Fruit fly (Drosophila melanogaster) whole organism, pupa: ENCODE measurements around the gene SelT.
A peak's percentile ranks its signal among the peaks of the same experiment; 100 is the strongest.

Source experiments
- CG10348 ChIP-seq: fragments of 200-800 bp; sonication (Bioruptor generic); IDR thresholded peaks from 2 replicates; pipeline ENCODE4 v1.3.6; 2022; ENCODE audit warnings: missing biosample characterization, missing genetic modification characterization
- CG12605 ChIP-seq: fragments of 200-800 bp; sonication (Bioruptor generic); IDR thresholded peaks from 2 replicates; pipeline ENCODE4 v1.3.6; 2022; ENCODE audit warnings: missing biosample characterization, missing genetic modification characterization
- CG13204 ChIP-seq: fragments of 200-800 bp; sonication (Bioruptor generic); optimal IDR thresholded peaks from 2 replicates; lab custom pipeline; 2018; ENCODE audit warnings: missing biosample characterization, mild to moderate bottlenecking, missing genetic modification characterization, moderate library complexity
- CG14655 ChIP-seq: fragments of 200-800 bp; sonication (Bioruptor generic); optimal IDR thresholded peaks from 3 replicates; lab custom pipeline; 2017; ENCODE audit warnings: mild to moderate bottlenecking, missing biosample characterization, missing genetic modification reagents, missing genetic modification characterization
- CG15710 ChIP-seq: fragments of 200-800 bp; sonication (Bioruptor generic); optimal IDR thresholded peaks from 2 replicates; lab custom pipeline; 2018; ENCODE audit warnings: missing biosample characterization, mild to moderate bottlenecking, missing genetic modification characterization, moderate library complexity
- CG17806 ChIP-seq: fragments of 200-800 bp; sonication (Bioruptor generic); optimal IDR thresholded peaks from 2 replicates; lab custom pipeline; 2018; ENCODE audit warnings: missing biosample characterization, mild to moderate bottlenecking, missing genetic modification characterization, moderate library complexity
- CG32121 ChIP-seq: fragments of 200-800 bp; sonication (Bioruptor generic); IDR thresholded peaks from 2 replicates; pipeline ENCODE4 v1.3.6; 2022; ENCODE audit warnings: missing biosample characterization, missing genetic modification characterization
- CG34367 ChIP-seq: fragments of 200-800 bp; sonication (Bioruptor generic); optimal IDR thresholded peaks from 2 replicates; lab custom pipeline; 2018; ENCODE audit warnings: missing biosample characterization, mild to moderate bottlenecking, missing genetic modification characterization
- CG4496 ChIP-seq: fragments of 200-800 bp; sonication (Bioruptor generic); IDR thresholded peaks from 3 replicates; pipeline ENCODE4 v1.3.6; 2022; ENCODE audit warnings: missing biosample characterization, missing genetic modification characterization
- CG8159 ChIP-seq: fragments of 200-800 bp; sonication (Bioruptor generic); optimal IDR thresholded peaks from 3 replicates; lab custom pipeline; 2018; ENCODE audit warnings: missing biosample characterization, mild to moderate bottlenecking, missing genetic modification characterization, moderate library complexity
- CG8301 ChIP-seq: fragments of 200-800 bp; sonication (Bioruptor generic); optimal IDR thresholded peaks from 2 replicates; lab custom pipeline; 2018; ENCODE audit warnings: missing biosample characterization, mild to moderate bottlenecking, missing genetic modification characterization
- CG9948 ChIP-seq: fragments of 200-800 bp; sonication (Bioruptor generic); optimal IDR thresholded peaks from 2 replicates; lab custom pipeline; 2018; ENCODE audit warnings: missing biosample characterization, mild to moderate bottlenecking, missing genetic modification characterization, moderate library complexity
- D1 ChIP-seq: fragments of 200-800 bp; sonication (Bioruptor generic); optimal IDR thresholded peaks from 2 replicates; lab custom pipeline; 2018; ENCODE audit warnings: missing biosample characterization, mild to moderate bottlenecking, missing genetic modification characterization, moderate library complexity
- EcR ChIP-seq: fragments of 200-800 bp; sonication (Bioruptor generic); optimal IDR thresholded peaks from 3 replicates; lab custom pipeline; 2019; ENCODE audit warnings: missing biosample characterization, missing genetic modification characterization, mild to moderate bottlenecking, moderate library complexity, missing genetic modification reagents
- Ets98B ChIP-seq: fragments of 200-800 bp; sonication (Bioruptor generic); IDR thresholded peaks from 2 replicates; pipeline ENCODE4 v1.3.6; 2022; ENCODE audit warnings: missing biosample characterization, missing genetic modification characterization
- Pif1A ChIP-seq: fragments of 200-800 bp; sonication (Bioruptor generic); optimal IDR thresholded peaks from 3 replicates; lab custom pipeline; 2016; ENCODE audit warnings: missing biosample characterization, missing genetic modification characterization
- Pif1B ChIP-seq: fragments of 200-800 bp; sonication (Bioruptor generic); optimal IDR thresholded peaks from 3 replicates; lab custom pipeline; 2016; ENCODE audit warnings: missing biosample characterization, missing genetic modification characterization
- Snoo ChIP-seq: fragments of 200-800 bp; sonication (Bioruptor generic); optimal IDR thresholded peaks from 3 replicates; lab custom pipeline; 2017; ENCODE audit warnings: missing biosample characterization, mild to moderate bottlenecking, missing genetic modification characterization, inconsistent platforms
- fd96Ca ChIP-seq: fragments of 200-800 bp; sonication (Bioruptor generic); IDR thresholded peaks from 3 replicates; pipeline ENCODE4 v1.3.6; 2022; ENCODE audit warnings: missing biosample characterization, missing genetic modification characterization
- gl ChIP-seq: fragments of 200-800 bp; sonication (Bioruptor generic); optimal IDR thresholded peaks from 2 replicates; lab custom pipeline; 2018; ENCODE audit warnings: missing biosample characterization, mild to moderate bottlenecking, missing genetic modification characterization
- rn ChIP-seq: fragments of 200-800 bp; sonication (Bioruptor generic); IDR thresholded peaks from 2 replicates; pipeline ENCODE4 v1.3.6; 2022; ENCODE audit warnings: missing biosample characterization, missing genetic modification characterization

Gene SelT

dm6 chr2L:4982098-4982646, 28.6 kb upstream of the SelT start:
- TF ChIP-seq fd96Ca: no peak
- TF ChIP-seq CG17806 (tag; lab: Kevin White, UChicago): no peak
- TF ChIP-seq gl (tag; lab: Kevin White, UChicago): no peak
- TF ChIP-seq CG14655 (GFP tag; lab: Kevin White, UChicago): no peak
- TF ChIP-seq CG8301 (tag; lab: Kevin White, UChicago): no peak
- TF ChIP-seq Ets98B: no peak
- no peak for TF ChIP-seq CG12605
- no peak for TF ChIP-seq CG10348 (GFP tag; lab: Robert Waterston, UW)
- no peak for TF ChIP-seq CG32121 (GFP tag; lab: Robert Waterston, UW)
- no peak for TF ChIP-seq CG9948 (tag; lab: Kevin White, UChicago)

- no peak for TF ChIP-seq fd96Ca
- TF ChIP-seq CG13204 (GFP tag; lab: Kevin White, UChicago): no peak
- TF ChIP-seq Pif1B: no peak
- TF ChIP-seq Ets98B: no peak
- no peak for TF ChIP-seq rn (GFP tag; lab: Robert Waterston, UW)
- TF ChIP-seq Snoo: no peak
- no peak for TF ChIP-seq CG4496 (GFP tag; lab: Robert Waterston, UW)
- TF ChIP-seq CG9948 (tag; lab: Kevin White, UChicago): no peak
- no peak for TF ChIP-seq CG15710 (tag; lab: Kevin White, UChicago)
- no peak for TF ChIP-seq D1 (tag; lab: Kevin White, UChicago)
- no peak for TF ChIP-seq CG34367
- TF ChIP-seq EcR: no peak
- TF ChIP-seq Pif1A (GFP tag; lab: Kevin White, UChicago): no peak
- no peak for TF ChIP-seq CG14655 (GFP tag; lab: Kevin White, UChicago)
- no peak for TF ChIP-seq CG8301 (tag; lab: Kevin White, UChicago)
- no peak for TF ChIP-seq gl (tag; lab: Kevin White, UChicago)
- TF ChIP-seq CG12605: no peak
- no peak for TF ChIP-seq CG17806 (tag; lab: Kevin White, UChicago)
- no peak for TF ChIP-seq CG8159
These were observed 15.5 kb upstream of the SelT start for dm6 chr2L:4995010-4995836.

dm6 chr2L:4995837-4996136, 14.9 kb upstream of the SelT start:
- TF ChIP-seq CG13204 (GFP tag; lab: Kevin White, UChicago) (no peak), D1 (tag; lab: Kevin White, UChicago) (no peak)

dm6 chr2L:4996283-4996922, 14.3 kb upstream of the SelT start:
- TF ChIP-seq CG15710 (tag; lab: Kevin White, UChicago) (no peak), D1 (tag; lab: Kevin White, UChicago) (no peak), CG4496 (GFP tag; lab: Robert Waterston, UW) (no peak), CG9948 (tag; lab: Kevin White, UChicago) (no peak), CG8301 (tag; lab: Kevin White, UChicago) (no peak), CG12605 (no peak), rn (GFP tag; lab: Robert Waterston, UW) (no peak), fd96Ca (no peak), CG10348 (GFP tag; lab: Robert Waterston, UW) (no peak), Snoo (no peak), Pif1A (GFP tag; lab: Kevin White, UChicago) (no peak)
- TF ChIP-seq, all 21 proteins: peak for 0

dm6 chr2L:4997401-4998259, 13.1 kb upstream of the SelT start:
- TF ChIP-seq fd96Ca: peak; percentile 99
- TF ChIP-seq CG15710 (tag; lab: Kevin White, UChicago): peak; percentile 98
- peak; percentile 98 for TF ChIP-seq gl (tag; lab: Kevin White, UChicago)
- TF ChIP-seq CG14655 (GFP tag; lab: Kevin White, UChicago): peak; percentile 100
- TF ChIP-seq CG12605: peak; percentile 99
- TF ChIP-seq CG4496 (GFP tag; lab: Robert Waterston, UW): peak; percentile 100
- TF ChIP-seq CG32121 (GFP tag; lab: Robert Waterston, UW): peak; percentile 99
- TF ChIP-seq EcR: peak; percentile 95
- TF ChIP-seq CG8159: peak; percentile 99
- peak; percentile 96 for TF ChIP-seq CG10348 (GFP tag; lab: Robert Waterston, UW)
- TF ChIP-seq Ets98B: peak; percentile 100
- peak; percentile 94 for TF ChIP-seq D1 (tag; lab: Kevin White, UChicago)
- peak; percentile 98 for TF ChIP-seq rn (GFP tag; lab: Robert Waterston, UW)
- TF ChIP-seq CG13204 (GFP tag; lab: Kevin White, UChicago): peak; percentile 96
- TF ChIP-seq Snoo: peak; percentile 99
- peak; percentile 99 for TF ChIP-seq CG9948 (tag; lab: Kevin White, UChicago)
- TF ChIP-seq CG17806 (tag; lab: Kevin White, UChicago): peak; percentile 99
- TF ChIP-seq Pif1B: peak; percentile 99
- TF ChIP-seq Pif1A (GFP tag; lab: Kevin White, UChicago): peak; percentile 99
- peak; percentile 100 for TF ChIP-seq CG8301 (tag; lab: Kevin White, UChicago)
- peak; percentile 99 for TF ChIP-seq CG34367
